Fruit fly (Drosophila melanogaster) Kc167 (cell line): ENCODE data around the gene CG15035.

Experiments
- Myc ChIP-seq: fragments of >200 bp; optimal IDR thresholded peaks from 2 replicates; lab custom pipeline; 2017; ENCODE audit warnings: missing external identifiers
- Sin3A ChIP-seq: fragments of >200 bp; optimal IDR thresholded peaks from 2 replicates; lab custom pipeline; 2018; ENCODE audit warnings: missing external identifiers
- h ChIP-seq: fragments of >200 bp; optimal IDR thresholded peaks from 3 replicates; lab custom pipeline; 2018; ENCODE audit warnings: missing external identifiers
- insv ChIP-seq: fragments of >200 bp; optimal IDR thresholded peaks from 3 replicates; lab custom pipeline; 2018; ENCODE audit warnings: missing external identifiers
- psq ChIP-seq: fragments of >200 bp; optimal IDR thresholded peaks from 2 replicates; lab custom pipeline; 2017; ENCODE audit warnings: missing external identifiers
- ttk ChIP-seq: sonication (Bioruptor generic); optimal IDR thresholded peaks from 2 replicates; lab custom pipeline; 2017; ENCODE audit warnings: missing external identifiers

CG15035 gene

dm6 chrX:7403074-7403473, at the start of gene CG15035:
CG15035 (minus strand) TSS chrX:7403174.
- TF ChIP-seq h (lab: Kevin White, UChicago) (no peak), ttk (lab: Kevin White, UChicago) (no peak), Sin3A (no peak)

DNA sequence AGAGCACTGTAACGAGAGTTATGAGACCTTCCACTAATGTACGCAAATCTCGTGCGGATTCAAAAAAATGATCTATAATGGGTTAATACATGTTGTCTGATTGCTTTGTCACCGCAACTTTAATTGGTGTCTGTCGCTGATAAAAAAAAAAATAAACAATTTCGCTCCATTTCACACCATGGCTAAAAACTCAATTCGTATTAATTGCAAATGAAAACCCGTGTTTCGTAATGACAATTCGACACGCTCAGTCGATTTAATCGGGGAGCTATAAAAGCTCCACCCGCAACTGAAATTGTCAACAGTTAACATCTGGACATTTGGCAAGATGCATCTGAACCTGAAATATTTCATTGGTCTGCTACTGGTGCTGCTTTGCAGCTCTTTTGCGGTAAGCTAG, 48.9 kb upstream of the CG15035 start, which contains the start of gene CG11368:
TSS of gene CG11368 (plus strand) at position 301 of the 400 bp plus-strand sequence.
- TF ChIP-seq psq (lab: Kevin White, UChicago) (no peak), Myc (lab: Kevin White, UChicago) (no peak), Sin3A (no peak), h (lab: Kevin White, UChicago) (no peak), ttk (lab: Kevin White, UChicago) (no peak), insv (no peak)

dm6 chrX:7445023-7445422, 42.0 kb upstream of the CG15035 start:
- TF ChIP-seq insv: no peak
- TF ChIP-seq h (lab: Kevin White, UChicago): no peak
- no peak for TF ChIP-seq psq (lab: Kevin White, UChicago)
- TF ChIP-seq Myc (lab: Kevin White, UChicago): no peak
- TF ChIP-seq ttk (lab: Kevin White, UChicago): no peak
- TF ChIP-seq Sin3A: no peak

dm6 chrX:7432393-7432792, 29.4 kb upstream of the CG15035 start:
- TF ChIP-seq Myc (lab: Kevin White, UChicago) (no peak), ttk (lab: Kevin White, UChicago) (no peak), insv (no peak), Sin3A (no peak), h (lab: Kevin White, UChicago) (no peak), psq (lab: Kevin White, UChicago) (no peak)

DNA sequence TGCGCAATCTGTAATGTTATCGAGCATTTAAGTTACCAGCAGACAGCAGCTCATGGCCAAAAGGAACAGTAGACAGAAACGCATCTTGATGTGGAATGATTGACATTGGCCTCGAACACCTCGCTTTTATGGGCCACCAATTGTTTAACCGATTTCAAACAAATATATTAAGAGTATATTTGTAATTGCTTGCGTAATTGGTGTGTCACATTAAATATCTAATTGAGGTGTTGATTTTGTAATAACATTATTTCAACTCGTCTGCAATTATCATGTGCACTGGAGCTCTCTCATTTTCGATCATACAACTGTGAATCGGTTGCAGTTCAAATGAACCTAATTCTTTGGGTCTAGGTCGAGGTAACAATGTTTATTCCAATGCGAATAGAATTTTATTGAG, 22.7 kb upstream of the CG15035 start, which contains the start of gene CG32726:
TSS of gene CG32726 (minus strand) at position 101 of the 400 bp plus-strand sequence.
- TF ChIP-seq psq (lab: Kevin White, UChicago) (no peak), ttk (lab: Kevin White, UChicago) (no peak), h (lab: Kevin White, UChicago) (no peak), Myc (lab: Kevin White, UChicago) (no peak), Sin3A (no peak), insv (no peak)

DNA sequence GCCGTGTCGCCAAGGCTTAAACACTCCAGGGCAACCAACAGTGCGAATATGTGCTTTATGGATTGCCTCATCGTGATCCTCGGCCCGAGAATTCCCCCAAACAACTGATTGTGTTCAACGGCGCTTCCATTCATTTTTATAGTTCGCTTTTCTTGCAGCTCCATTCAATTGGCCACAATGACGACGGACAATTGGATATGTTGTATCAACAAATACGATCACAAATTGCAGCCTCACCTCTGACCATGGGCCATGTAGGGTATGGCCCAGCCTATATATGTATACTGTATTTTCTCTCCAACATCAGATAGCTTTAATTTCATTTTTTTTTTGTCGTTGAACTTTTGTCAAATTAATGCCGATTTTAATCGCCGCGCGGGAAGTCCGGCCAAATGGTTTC, 21.8 kb upstream of the CG15035 start, which contains the start of gene CG15036:
TSS of gene CG15036 (minus strand) at position 101 of the 400 bp plus-strand sequence.
- TF ChIP-seq Myc (lab: Kevin White, UChicago) (no peak), psq (lab: Kevin White, UChicago) (no peak), h (lab: Kevin White, UChicago) (no peak), ttk (lab: Kevin White, UChicago) (no peak), Sin3A (no peak), insv (no peak)

DNA sequence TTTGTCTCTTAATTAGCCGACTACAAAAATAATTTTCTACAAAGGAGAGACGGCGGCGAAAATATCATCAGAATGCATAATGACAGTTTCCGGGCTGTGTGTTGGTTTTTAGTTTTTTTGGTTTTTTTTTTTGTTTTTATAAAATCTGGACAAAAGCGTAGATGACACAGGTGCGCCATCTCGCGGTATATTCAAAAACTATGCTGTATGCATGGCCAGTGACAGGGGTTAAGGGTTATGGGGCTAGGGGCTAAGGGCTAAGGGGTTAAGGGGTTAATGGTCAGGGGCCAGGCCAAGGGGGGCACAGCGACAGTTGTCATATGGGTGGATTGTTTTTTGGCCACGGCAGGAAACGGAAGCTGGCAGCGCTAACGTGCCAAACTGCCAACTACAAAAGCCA, 19.6 kb upstream of the CG15035 start:
- TF ChIP-seq insv (no peak), h (lab: Kevin White, UChicago) (no peak), Myc (lab: Kevin White, UChicago) (no peak), Sin3A (no peak), psq (lab: Kevin White, UChicago) (no peak), ttk (lab: Kevin White, UChicago) (no peak)

DNA sequence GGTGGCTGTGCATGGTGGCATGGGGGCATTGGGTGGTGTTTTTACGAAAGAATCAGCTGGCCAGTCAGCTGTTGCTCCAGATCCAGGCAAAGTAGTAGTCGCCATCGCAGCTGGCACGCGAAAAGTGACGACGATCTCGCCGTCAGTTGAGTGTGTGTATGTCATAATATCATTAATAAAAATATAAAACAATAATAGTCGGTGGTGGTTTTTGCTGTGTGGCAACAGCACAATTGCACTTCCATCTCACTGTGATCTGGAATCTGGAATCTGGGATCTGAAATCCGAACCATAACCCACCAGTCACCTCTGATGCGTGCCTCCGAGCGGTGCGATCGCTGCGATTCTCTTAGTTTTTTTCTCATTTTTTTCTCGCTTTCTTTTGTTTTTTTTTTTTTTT, 15.3 kb upstream of the CG15035 start, which contains the start of gene rumpel:
TSS of gene rumpel (plus strand) at position 301 of the 400 bp plus-strand sequence.
- TF ChIP-seq Myc (lab: Kevin White, UChicago) (no peak), insv (no peak), psq (lab: Kevin White, UChicago) (no peak), ttk (lab: Kevin White, UChicago) (no peak), h (lab: Kevin White, UChicago) (no peak), Sin3A (no peak)

DNA sequence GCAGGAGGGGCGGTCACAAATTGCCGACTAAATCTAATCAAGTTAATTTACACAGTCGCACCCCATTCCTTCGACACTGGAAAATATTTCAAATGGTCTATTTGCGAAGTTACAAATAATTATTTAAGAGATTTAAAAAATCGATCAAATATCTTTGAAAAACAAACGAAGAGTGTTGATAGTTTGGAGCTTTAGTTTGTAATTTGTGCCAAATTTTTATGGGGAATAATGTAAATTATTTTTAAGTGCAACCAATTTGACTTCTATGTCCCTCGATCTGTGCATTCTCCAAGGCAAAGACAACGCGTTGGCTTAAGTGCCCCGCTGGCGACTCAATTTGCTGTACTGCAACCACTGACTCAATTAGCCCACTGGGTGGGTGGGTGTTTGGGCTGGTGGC, 14.9 kb upstream of the CG15035 start:
- no peak for TF ChIP-seq Sin3A
- TF ChIP-seq psq (lab: Kevin White, UChicago): no peak
- TF ChIP-seq ttk (lab: Kevin White, UChicago): no peak
- no peak for TF ChIP-seq h (lab: Kevin White, UChicago)
- no peak for TF ChIP-seq insv
- no peak for TF ChIP-seq Myc (lab: Kevin White, UChicago)

dm6 chrX:7416953-7417352, 14.0 kb upstream of the CG15035 start, which contains the start of gene CG34337:
CG34337 (plus strand) TSS chrX:7417253.
- no peak for TF ChIP-seq Sin3A
- no peak for TF ChIP-seq insv
- no peak for TF ChIP-seq h (lab: Kevin White, UChicago)
- TF ChIP-seq psq (lab: Kevin White, UChicago): no peak
- no peak for TF ChIP-seq ttk (lab: Kevin White, UChicago)
- TF ChIP-seq Myc (lab: Kevin White, UChicago): no peak

dm6 chrX:7415027-7415426, 12.1 kb upstream of the CG15035 start:
- TF ChIP-seq insv (no peak), Sin3A (no peak), psq (lab: Kevin White, UChicago) (no peak), ttk (lab: Kevin White, UChicago) (no peak), h (lab: Kevin White, UChicago) (no peak), Myc (lab: Kevin White, UChicago) (no peak)

DNA sequence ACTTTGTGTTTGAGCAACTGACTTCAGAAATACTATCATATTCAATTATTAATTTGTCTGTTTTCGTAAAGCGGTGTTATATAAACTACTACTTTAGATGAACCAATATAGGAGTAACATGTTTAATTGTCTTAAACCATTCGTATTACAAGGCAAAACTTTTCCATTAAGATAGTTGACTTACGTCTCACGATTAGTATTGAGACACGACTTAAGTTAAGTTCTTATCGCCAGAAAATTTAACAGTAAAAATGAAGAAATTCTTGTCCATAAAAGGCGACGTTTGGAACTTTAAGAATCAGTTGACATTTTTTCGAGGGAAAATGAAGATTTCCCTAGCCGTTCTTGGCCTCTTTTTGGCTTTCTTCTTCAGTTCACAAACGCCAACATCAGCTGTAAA, 10.6 kb upstream of the CG15035 start, which contains the start of gene CG42705:
TSS of gene CG42705 (plus strand) at position 301 of the 400 bp plus-strand sequence.
- TF ChIP-seq psq (lab: Kevin White, UChicago) (no peak), ttk (lab: Kevin White, UChicago) (no peak), insv (no peak), Myc (lab: Kevin White, UChicago) (no peak), Sin3A (no peak), h (lab: Kevin White, UChicago) (no peak)

- no peak for TF ChIP-seq psq (lab: Kevin White, UChicago)
- no peak for TF ChIP-seq insv
- no peak for TF ChIP-seq h (lab: Kevin White, UChicago)
- no peak for TF ChIP-seq ttk (lab: Kevin White, UChicago)
- no peak for TF ChIP-seq Sin3A
- TF ChIP-seq Myc (lab: Kevin White, UChicago): no peak
Observed at dm6 chrX:7412368-7412767, 9.4 kb upstream of the CG15035 start, which contains the start of gene CG42704. CG42704 (plus strand) TSS chrX:7412668.
